Worm (Caenorhabditis elegans) whole organism, L2 larva: ENCODE measurements around the gene gta-1.

ENCODE experiments used
- C34F6.9 ChIP-seq: fragments of 150-350 bp; optimal IDR thresholded peaks from 2 replicates; lab custom pipeline; 2014; ENCODE audit warnings: missing biosample characterization, missing genetic modification characterization
- R02D3.7 ChIP-seq: fragments of 150-350 bp; optimal IDR thresholded peaks from 2 replicates; lab custom pipeline; 2014; ENCODE audit warnings: missing biosample characterization, missing genetic modification characterization
- Y55F3AM.14 ChIP-seq: fragments of 200-800 bp; sonication (Bioruptor generic); optimal IDR thresholded peaks from 2 replicates; lab custom pipeline; 2018; ENCODE audit warnings: mild to moderate bottlenecking, missing genetic modification characterization, missing compliant biosample characterization
- ZK546.5 ChIP-seq: sonication (generic microtip); optimal IDR thresholded peaks from 2 replicates; lab custom pipeline; 2017; ENCODE audit warnings: missing biosample characterization, missing genetic modification characterization
- aly-2 ChIP-seq: fragments of 150-350 bp; optimal IDR thresholded peaks from 2 replicates; lab custom pipeline; 2014; ENCODE audit warnings: missing biosample characterization, missing genetic modification characterization
- ama-1 ChIP-seq: fragments of 150-350 bp; optimal IDR thresholded peaks from 2 replicates; lab custom pipeline; 2018; ENCODE audit warnings: inconsistent platforms
- blmp-1 ChIP-seq: sonication (generic microtip); optimal IDR thresholded peaks from 2 replicates; lab custom pipeline; 2017; ENCODE audit warnings: missing genetic modification characterization, mild to moderate bottlenecking, missing compliant biosample characterization, antibody characterized with exemption, moderate library complexity; ENCODE audit not compliant: insufficient read depth
- ceh-16 ChIP-seq: fragments of 150-350 bp; optimal IDR thresholded peaks from 2 replicates; lab custom pipeline; 2014; ENCODE audit warnings: missing biosample characterization, missing genetic modification characterization
- elt-3 ChIP-seq: sonication (generic microtip); optimal IDR thresholded peaks from 2 replicates; lab custom pipeline; 2017; ENCODE audit warnings: missing biosample characterization, missing genetic modification characterization
- gmeb-1 ChIP-seq: fragments of 150-350 bp; optimal IDR thresholded peaks from 2 replicates; lab custom pipeline; 2014; ENCODE audit warnings: missing biosample characterization, missing genetic modification characterization
- lin-11 ChIP-seq: fragments of 150-350 bp; sonication (generic microtip); optimal IDR thresholded peaks from 2 replicates; lab custom pipeline; 2014; ENCODE audit warnings: missing biosample characterization, missing genetic modification characterization, inconsistent platforms, mixed read lengths
- lin-13 ChIP-seq: fragments of 150-350 bp; optimal IDR thresholded peaks from 2 replicates; lab custom pipeline; 2014; ENCODE audit warnings: missing biosample characterization, missing genetic modification reagents, missing genetic modification characterization
- lin-39 ChIP-seq: fragments of 150-350 bp; optimal IDR thresholded peaks from 2 replicates; lab custom pipeline; 2014; ENCODE audit warnings: missing biosample characterization, missing genetic modification reagents, missing genetic modification characterization
- mbf-1 ChIP-seq: sonication (generic microtip); optimal IDR thresholded peaks from 2 replicates; lab custom pipeline; 2017; ENCODE audit warnings: missing biosample characterization, missing genetic modification characterization
- mdl-1 ChIP-seq, 2 experiments: fragments of 150-350 bp in 1 of 2; sonication (generic microtip) in 1 of 2; optimal IDR thresholded peaks; 2 replicates each; lab custom pipeline; 2017; ENCODE audit warnings: missing biosample characterization in 2 of 2, missing genetic modification characterization in 2 of 2
- nhr-11 ChIP-seq: fragments of 150-350 bp; optimal IDR thresholded peaks from 2 replicates; lab custom pipeline; 2014; ENCODE audit warnings: missing biosample characterization, missing genetic modification characterization
- nhr-12 ChIP-seq: fragments of 150-350 bp; optimal IDR thresholded peaks from 2 replicates; lab custom pipeline; 2014; ENCODE audit warnings: missing biosample characterization, missing genetic modification characterization
- nhr-21 ChIP-seq: fragments of 150-350 bp; optimal IDR thresholded peaks from 2 replicates; lab custom pipeline; 2014; ENCODE audit warnings: missing biosample characterization, missing genetic modification characterization
- nhr-237 ChIP-seq: fragments of 150-350 bp; optimal IDR thresholded peaks from 2 replicates; lab custom pipeline; 2014; ENCODE audit warnings: missing biosample characterization, missing genetic modification characterization
- nhr-25 ChIP-seq: fragments of 150-350 bp; sonication (generic microtip); optimal IDR thresholded peaks from 3 replicates; lab custom pipeline; 2014; ENCODE audit warnings: missing biosample characterization, missing genetic modification characterization
- nhr-6 ChIP-seq: fragments of 150-350 bp; optimal IDR thresholded peaks from 2 replicates; lab custom pipeline; 2014; ENCODE audit warnings: missing biosample characterization, missing genetic modification characterization
- nhr-77 ChIP-seq: fragments of 150-350 bp; optimal IDR thresholded peaks from 2 replicates; lab custom pipeline; 2014; ENCODE audit warnings: missing biosample characterization, missing genetic modification characterization
- peb-1 ChIP-seq: fragments of 150-350 bp; optimal IDR thresholded peaks from 2 replicates; lab custom pipeline; 2014; ENCODE audit warnings: missing biosample characterization, missing genetic modification characterization
- sem-4 ChIP-seq: fragments of 150-350 bp; optimal IDR thresholded peaks from 2 replicates; lab custom pipeline; 2014; ENCODE audit warnings: missing biosample characterization, missing genetic modification reagents, missing genetic modification characterization
- skn-1 ChIP-seq: sonication (generic microtip); optimal IDR thresholded peaks from 2 replicates; lab custom pipeline; 2017; ENCODE audit warnings: missing biosample characterization, missing genetic modification characterization
- sma-3 ChIP-seq: sonication (generic microtip); optimal IDR thresholded peaks from 2 replicates; lab custom pipeline; 2016; ENCODE audit warnings: missing genetic modification reagents, missing genetic modification characterization, missing compliant biosample characterization
- sma-9 ChIP-seq, 2 experiments: fragments of 150-350 bp in 1 of 2; sonication (generic microtip) in 1 of 2; optimal IDR thresholded peaks; 2 replicates each; lab custom pipeline; 2014 to 2016; ENCODE audit warnings: missing genetic modification characterization in 2 of 2, mild to moderate bottlenecking in 1 of 2, missing biosample characterization in 1 of 2, missing compliant biosample characterization in 1 of 2, missing genetic modification reagents in 1 of 2, moderate library complexity in 1 of 2
- snpc-4 ChIP-seq: fragments of 150-350 bp; optimal IDR thresholded peaks from 2 replicates; lab custom pipeline; 2014; ENCODE audit warnings: missing biosample characterization, missing genetic modification characterization
- unc-39 ChIP-seq: fragments of 150-350 bp; optimal IDR thresholded peaks from 2 replicates; lab custom pipeline; 2014; ENCODE audit warnings: missing biosample characterization, missing genetic modification characterization
- unc-62 ChIP-seq: fragments of 150-350 bp; optimal IDR thresholded peaks from 2 replicates; lab custom pipeline; 2014; ENCODE audit warnings: missing biosample characterization, missing genetic modification reagents, missing genetic modification characterization
- zag-1 ChIP-seq: fragments of 150-350 bp; optimal IDR thresholded peaks from 2 replicates; lab custom pipeline; 2014; ENCODE audit warnings: missing biosample characterization, missing genetic modification characterization
- ztf-1 ChIP-seq: fragments of 200-800 bp; sonication (Bioruptor generic); conservative IDR thresholded peaks from 2 replicates; pipeline ENCODE4 v1.3.6; 2022; ENCODE audit warnings: missing genetic modification characterization, missing compliant biosample characterization
- ztf-11 ChIP-seq: sonication (generic microtip); optimal IDR thresholded peaks from 2 replicates; lab custom pipeline; 2017; ENCODE audit warnings: missing biosample characterization, missing genetic modification characterization
- ztf-4 ChIP-seq: fragments of 150-350 bp; optimal IDR thresholded peaks from 2 replicates; lab custom pipeline; 2014; ENCODE audit warnings: missing biosample characterization, missing genetic modification characterization

The gta-1 gene

DNA sequence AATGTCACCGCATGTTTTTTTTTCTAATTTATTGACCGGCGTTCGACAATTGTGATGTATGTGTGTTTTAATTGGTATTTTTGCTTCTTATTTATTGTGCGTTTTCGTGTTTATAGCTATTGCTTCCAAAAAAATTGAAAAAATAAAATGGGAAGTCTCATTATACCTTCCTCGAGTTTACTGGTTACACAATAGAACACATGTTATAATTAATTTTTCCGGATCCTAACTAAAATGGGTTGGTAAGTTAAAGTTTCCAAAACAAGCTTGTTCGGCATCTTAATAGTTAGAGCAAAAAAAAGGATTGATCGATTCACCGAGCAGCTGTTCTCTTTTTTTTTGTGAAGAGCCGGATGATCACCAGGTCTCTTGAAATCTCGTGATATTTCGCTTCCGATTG lies 25.0 kb upstream of the gta-1 start, which contains the start of gene ttr-54:
ttr-54 (plus strand) TSS at position 301 of the 400 bp plus-strand sequence.
- TF ChIP-seq nhr-12 (no peak), zag-1 (tag; lab: Kevin White, UChicago) (no peak), sem-4 (tag; lab: Kevin White, UChicago) (no peak), sma-3 (GFP tag; lab: Kevin White, UChicago) (no peak), peb-1 (tag; lab: Kevin White, UChicago) (no peak), nhr-77 (tag; lab: Kevin White, UChicago) (no peak), unc-39 (tag; lab: Kevin White, UChicago) (no peak), ztf-1 (GFP tag; lab: Robert Waterston, UW) (no peak), C34F6.9 (tag; lab: Kevin White, UChicago) (no peak), ztf-4 (tag; lab: Kevin White, UChicago) (no peak), ceh-16 (tag; lab: Kevin White, UChicago) (no peak), ztf-11 (tag; lab: Kevin White, UChicago) (no peak), skn-1 (tag; lab: Kevin White, UChicago) (no peak), ZK546.5 (no peak), sma-9 (GFP tag; optimal IDR thresholded peaks at IDR 0.05; lab: Kevin White, UChicago) (no peak), sma-9 (tag; optimal IDR thresholded peaks at IDR 0.05; lab: Kevin White, UChicago) (no peak)

DNA sequence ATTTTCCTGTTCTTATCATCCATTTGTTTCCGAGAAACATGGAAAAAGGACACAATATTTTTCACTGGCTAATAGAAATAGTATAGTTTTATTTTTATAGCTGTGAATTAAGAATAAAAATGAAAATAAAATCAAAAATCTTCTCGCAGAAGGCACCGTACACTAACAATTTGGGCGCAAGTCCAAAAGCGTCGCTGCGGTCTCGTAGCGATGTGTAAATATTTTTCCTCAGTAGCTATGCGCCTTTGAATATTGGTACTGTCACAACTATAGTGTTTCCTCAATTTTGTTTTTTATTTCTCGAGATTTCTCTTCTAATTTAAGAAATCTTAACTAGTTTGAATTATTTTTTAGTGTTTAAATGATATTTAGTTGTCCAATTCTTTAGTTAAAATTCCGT lies 23.4 kb upstream of the gta-1 start:
- no peak for TF ChIP-seq ztf-11 (tag; lab: Kevin White, UChicago)
- no peak for TF ChIP-seq lin-39 (tag; lab: Kevin White, UChicago)
- no peak for TF ChIP-seq nhr-11 (tag; lab: Kevin White, UChicago)
- TF ChIP-seq zag-1 (tag; lab: Kevin White, UChicago): no peak
- TF ChIP-seq nhr-237 (tag; lab: Kevin White, UChicago): no peak
- TF ChIP-seq unc-39 (tag; lab: Kevin White, UChicago): no peak
- TF ChIP-seq, all 48 proteins: peak for 0

DNA sequence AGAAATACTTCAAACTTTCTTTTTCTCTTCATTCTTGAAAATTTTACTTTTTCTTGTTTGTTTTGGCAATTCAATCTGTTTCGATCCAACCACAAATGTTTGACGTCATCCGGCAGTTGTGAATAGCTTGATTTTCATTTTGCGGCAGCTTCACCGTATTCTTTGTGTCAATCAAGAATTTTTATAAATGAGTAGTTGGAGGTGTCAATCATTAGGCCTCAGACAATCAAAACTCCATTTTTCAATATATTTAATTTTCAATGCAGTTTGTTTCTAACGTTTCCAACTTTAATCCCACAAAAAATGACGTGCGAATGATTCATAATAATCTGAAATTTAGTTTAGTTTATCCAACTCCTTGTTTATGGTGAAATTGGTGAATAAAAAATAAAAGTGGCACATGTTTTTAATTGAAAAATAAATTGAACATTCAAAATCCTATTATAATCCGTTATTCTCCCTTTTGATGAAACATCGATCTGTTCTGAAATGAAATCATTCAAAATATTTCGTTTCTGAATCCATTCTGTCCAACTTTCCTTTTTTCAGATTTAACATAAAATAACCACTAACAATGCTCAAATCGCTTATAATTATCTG lies 22.9 kb upstream of the gta-1 start, which contains the start of gene ttr-53:
ttr-53 (plus strand) TSS at position 550 of the 600 bp plus-strand sequence.
- TF ChIP-seq elt-3 (tag; lab: Kevin White, UChicago): no peak
- TF ChIP-seq mdl-1 (tag; optimal IDR thresholded peaks at IDR 0.05; lab: Kevin White, UChicago): no peak
- TF ChIP-seq zag-1 (tag; lab: Kevin White, UChicago): no peak
- no peak for TF ChIP-seq snpc-4 (tag; lab: Kevin White, UChicago)
- TF ChIP-seq ztf-1 (GFP tag; lab: Robert Waterston, UW): no peak
- no peak for TF ChIP-seq sma-3 (GFP tag; lab: Kevin White, UChicago)
- no peak for TF ChIP-seq R02D3.7 (tag; lab: Kevin White, UChicago)

DNA sequence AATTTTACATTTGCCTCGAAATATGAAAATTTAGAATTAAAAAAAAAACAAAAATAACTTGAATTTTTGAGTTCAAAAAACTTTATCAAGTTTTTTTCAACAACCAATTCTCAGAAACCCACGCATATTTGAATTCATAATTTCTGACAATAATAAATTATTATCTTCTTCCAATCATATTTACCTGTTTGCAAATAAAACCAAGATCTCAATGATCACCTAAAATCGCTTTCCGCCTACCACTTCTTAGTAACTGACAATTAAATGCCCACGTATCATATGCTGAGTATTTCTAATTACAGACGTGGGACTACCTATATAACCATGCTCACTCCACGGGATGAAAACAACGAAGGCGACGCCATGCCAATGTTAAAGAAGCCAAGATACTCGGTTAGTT lies 18.8 kb upstream of the gta-1 start, which contains the start of gene pps-1:
pps-1 (plus strand) TSS at position 301 of the 400 bp plus-strand sequence.
- TF ChIP-seq sem-4 (tag; lab: Kevin White, UChicago): no peak
- no peak for TF ChIP-seq ama-1 (lab: Kevin White, UChicago)
- no peak for TF ChIP-seq ztf-4 (tag; lab: Kevin White, UChicago)
- TF ChIP-seq sma-9 (GFP tag; optimal IDR thresholded peaks at IDR 0.05; lab: Kevin White, UChicago): no peak
- TF ChIP-seq sma-9 (tag; optimal IDR thresholded peaks at IDR 0.05; lab: Kevin White, UChicago): no peak
- TF ChIP-seq lin-13 (GFP tag; lab: Kevin White, UChicago): no peak
- TF ChIP-seq nhr-25: no peak
- TF ChIP-seq lin-39 (tag; lab: Kevin White, UChicago): no peak
- TF ChIP-seq blmp-1 (tag; lab: Kevin White, UChicago): no peak

DNA sequence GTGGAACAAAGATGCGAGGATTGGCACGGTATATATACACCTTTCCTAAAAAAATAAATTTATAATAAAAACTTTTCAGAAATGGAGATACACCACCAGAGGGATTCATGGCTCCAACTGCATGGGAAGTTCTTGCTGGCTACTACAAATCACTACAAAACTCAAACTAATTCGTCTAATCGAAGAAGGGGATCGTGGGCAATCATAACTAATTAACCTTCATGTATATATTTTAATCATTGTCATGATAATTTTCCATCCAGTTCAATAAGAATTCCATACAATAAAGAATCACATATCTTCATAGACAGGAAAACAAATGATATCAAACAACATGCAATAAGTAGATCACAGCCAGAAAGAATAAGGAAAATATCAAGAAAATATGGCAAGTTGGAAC lies 16.4 kb upstream of the gta-1 start:
- TF ChIP-seq nhr-21 (tag; lab: Kevin White, UChicago) (no peak), nhr-6 (tag; lab: Kevin White, UChicago) (no peak), unc-62 (GFP tag; lab: Kevin White, UChicago) (no peak), unc-39 (tag; lab: Kevin White, UChicago) (no peak), gmeb-1 (no peak), aly-2 (tag; lab: Kevin White, UChicago) (no peak), snpc-4 (tag; lab: Kevin White, UChicago) (no peak), nhr-25 (no peak), mbf-1 (no peak), Y55F3AM.14 (GFP tag; lab: Kevin White, UChicago) (no peak), lin-11 (no peak), ztf-1 (GFP tag; lab: Robert Waterston, UW) (no peak), sem-4 (tag; lab: Kevin White, UChicago) (no peak), ztf-11 (tag; lab: Kevin White, UChicago) (no peak), peb-1 (tag; lab: Kevin White, UChicago) (no peak), sma-9 (GFP tag; optimal IDR thresholded peaks at IDR 0.05; lab: Kevin White, UChicago) (no peak), sma-9 (tag; optimal IDR thresholded peaks at IDR 0.05; lab: Kevin White, UChicago) (no peak)
- TF ChIP-seq, all 48 proteins: peak for 0
